Worm (Caenorhabditis elegans) whole organism, L3 larva: ENCODE measurements around the gene ule-3.
A peak's percentile ranks its signal among the peaks of the same experiment; 100 is the strongest.

Source experiments
- R02D3.7 ChIP-seq: fragments of 150-350 bp; optimal IDR thresholded peaks from 2 replicates; lab custom pipeline; 2014; ENCODE audit warnings: missing biosample characterization, missing genetic modification characterization
- ZK546.5 ChIP-seq: sonication (generic microtip); optimal IDR thresholded peaks from 2 replicates; lab custom pipeline; 2017; ENCODE audit warnings: missing biosample characterization, missing genetic modification characterization
- aly-2 ChIP-seq: fragments of 150-350 bp; optimal IDR thresholded peaks from 2 replicates; lab custom pipeline; 2014; ENCODE audit warnings: missing biosample characterization, missing genetic modification characterization
- ceh-28 ChIP-seq: fragments of 150-350 bp; optimal IDR thresholded peaks from 2 replicates; lab custom pipeline; 2014; ENCODE audit warnings: missing biosample characterization, missing genetic modification reagents, missing genetic modification characterization
- ceh-82 ChIP-seq: fragments of 150-350 bp; optimal IDR thresholded peaks from 2 replicates; lab custom pipeline; 2014; ENCODE audit warnings: missing biosample characterization, missing genetic modification characterization
- ceh-9 ChIP-seq: sonication (generic microtip); optimal IDR thresholded peaks from 2 replicates; lab custom pipeline; 2018; ENCODE audit warnings: missing biosample characterization, missing genetic modification characterization
- daf-12 ChIP-seq: fragments of 150-350 bp; optimal IDR thresholded peaks from 2 replicates; lab custom pipeline; 2014; ENCODE audit warnings: missing biosample characterization, missing genetic modification reagents, missing genetic modification characterization
- egl-27 ChIP-seq: sonication (generic microtip); optimal IDR thresholded peaks from 4 replicates; lab custom pipeline; 2017; ENCODE audit warnings: missing biosample characterization, missing genetic modification reagents, missing genetic modification characterization
- egl-5 ChIP-seq: fragments of 150-350 bp; optimal IDR thresholded peaks from 2 replicates; lab custom pipeline; 2017; ENCODE audit warnings: missing biosample characterization, missing genetic modification reagents, missing genetic modification characterization, inconsistent platforms
- elt-2 ChIP-seq: sonication (generic microtip); optimal IDR thresholded peaks from 2 replicates; lab custom pipeline; 2016; ENCODE audit warnings: missing genetic modification reagents, mild to moderate bottlenecking, missing genetic modification characterization, missing compliant biosample characterization
- elt-3 ChIP-seq, 3 experiments: fragments of 150-350 bp in 1 of 3; sonication (generic microtip) in 2 of 3; optimal IDR thresholded peaks; 2 replicates in 2 of 3; 4 replicates in 1 of 3; lab custom pipeline; 2014 to 2017; ENCODE audit warnings: missing biosample characterization in 3 of 3, missing genetic modification characterization in 3 of 3
- eor-1 ChIP-seq, 2 experiments: fragments of 150-350 bp; optimal IDR thresholded peaks; 2 replicates each; lab custom pipeline; 2014 to 2018; ENCODE audit warnings: missing biosample characterization in 2 of 2, missing genetic modification characterization in 2 of 2
- fkh-10 ChIP-seq: sonication (generic microtip); optimal IDR thresholded peaks from 2 replicates; lab custom pipeline; 2017; ENCODE audit warnings: missing biosample characterization, missing genetic modification reagents, missing genetic modification characterization
- fkh-2 ChIP-seq: fragments of 150-350 bp; optimal IDR thresholded peaks from 2 replicates; lab custom pipeline; 2014; ENCODE audit warnings: missing biosample characterization, missing genetic modification reagents, missing genetic modification characterization
- jun-1 ChIP-seq: fragments of 150-350 bp; optimal IDR thresholded peaks from 2 replicates; lab custom pipeline; 2014; ENCODE audit warnings: missing biosample characterization, missing genetic modification reagents, missing genetic modification characterization
- lin-15B ChIP-seq: fragments of 150-350 bp; optimal IDR thresholded peaks from 2 replicates; lab custom pipeline; 2014; ENCODE audit warnings: missing biosample characterization, missing genetic modification characterization
- lin-39 ChIP-seq: fragments of 150-350 bp; optimal IDR thresholded peaks from 2 replicates; lab custom pipeline; 2018; ENCODE audit warnings: missing biosample characterization, missing genetic modification reagents, missing genetic modification characterization
- lsy-12 ChIP-seq: sonication (generic microtip); optimal IDR thresholded peaks from 2 replicates; lab custom pipeline; 2016; ENCODE audit warnings: mild to moderate bottlenecking, missing genetic modification characterization, missing compliant biosample characterization
- nfya-1 ChIP-seq: sonication (generic microtip); optimal IDR thresholded peaks from 2 replicates; lab custom pipeline; 2017; ENCODE audit warnings: missing genetic modification characterization, mild to moderate bottlenecking, missing compliant biosample characterization, antibody characterized with exemption, moderate library complexity; ENCODE audit not compliant: insufficient read depth
- nhr-11 ChIP-seq: fragments of 150-350 bp; optimal IDR thresholded peaks from 2 replicates; lab custom pipeline; 2014; ENCODE audit warnings: missing biosample characterization, missing genetic modification characterization
- nhr-23 ChIP-seq: fragments of 150-350 bp; optimal IDR thresholded peaks from 2 replicates; lab custom pipeline; 2014; ENCODE audit warnings: missing biosample characterization, missing genetic modification reagents, missing genetic modification characterization
- nhr-25 ChIP-seq: sonication (generic microtip); optimal IDR thresholded peaks from 2 replicates; lab custom pipeline; 2017; ENCODE audit warnings: missing biosample characterization, missing genetic modification characterization
- nhr-28 ChIP-seq: fragments of 150-350 bp; optimal IDR thresholded peaks from 2 replicates; lab custom pipeline; 2014; ENCODE audit warnings: missing biosample characterization, missing genetic modification characterization
- nhr-43 ChIP-seq: sonication (generic microtip); optimal IDR thresholded peaks from 2 replicates; lab custom pipeline; 2016; ENCODE audit warnings: mild to moderate bottlenecking, missing genetic modification characterization, missing compliant biosample characterization; ENCODE audit not compliant: poor library complexity, severe bottlenecking
- nhr-76 ChIP-seq: fragments of 150-350 bp; sonication (generic microtip); optimal IDR thresholded peaks from 5 replicates; lab custom pipeline; 2014; ENCODE audit warnings: missing biosample characterization, missing genetic modification characterization
- nhr-77 ChIP-seq: fragments of 150-350 bp; optimal IDR thresholded peaks from 2 replicates; lab custom pipeline; 2014; ENCODE audit warnings: missing biosample characterization, missing genetic modification characterization
- pha-4 ChIP-seq: fragments of 150-350 bp; optimal IDR thresholded peaks from 2 replicates; lab custom pipeline; 2014; ENCODE audit warnings: missing biosample characterization, missing genetic modification reagents, missing genetic modification characterization
- pqm-1 ChIP-seq: fragments of 150-350 bp; optimal IDR thresholded peaks from 2 replicates; lab custom pipeline; 2017; ENCODE audit warnings: missing biosample characterization, missing genetic modification characterization, inconsistent platforms
- sea-2 ChIP-seq: fragments of 150-350 bp; sonication (generic microtip); optimal IDR thresholded peaks from 4 replicates; lab custom pipeline; 2014; ENCODE audit warnings: missing biosample characterization, missing genetic modification reagents, missing genetic modification characterization
- skn-1 ChIP-seq: fragments of 150-350 bp; optimal IDR thresholded peaks from 2 replicates; lab custom pipeline; 2014; ENCODE audit warnings: missing biosample characterization, missing genetic modification characterization
- snpc-4 ChIP-seq: fragments of 150-350 bp; optimal IDR thresholded peaks from 2 replicates; lab custom pipeline; 2014; ENCODE audit warnings: missing biosample characterization, missing genetic modification characterization
- unc-62 ChIP-seq: fragments of 150-350 bp; sonication (generic microtip); optimal IDR thresholded peaks from 4 replicates; lab custom pipeline; 2014; ENCODE audit warnings: missing biosample characterization, missing genetic modification reagents, missing genetic modification characterization
- ztf-11 ChIP-seq: fragments of 150-350 bp; optimal IDR thresholded peaks from 2 replicates; lab custom pipeline; 2014; ENCODE audit warnings: missing biosample characterization, missing genetic modification characterization
- ztf-4 ChIP-seq: fragments of 150-350 bp; optimal IDR thresholded peaks from 2 replicates; lab custom pipeline; 2014; ENCODE audit warnings: missing biosample characterization, missing genetic modification characterization

ule-3 gene

ce11 chrV:10764066-10764465, 29.5 kb upstream of the ule-3 start, which contains the start of gene ocr-1:
Gene ocr-1, plus strand, starts transcription at chrV:10764366.
- TF ChIP-seq elt-2 (no peak), nhr-25 (no peak), eor-1 (tag; optimal IDR thresholded peaks at IDR 0.05; lab: Kevin White, UChicago) (no peak), pha-4 (tag; lab: Kevin White, UChicago) (no peak), jun-1 (no peak), nhr-11 (tag; lab: Kevin White, UChicago) (no peak), aly-2 (tag; lab: Kevin White, UChicago) (no peak), daf-12 (tag; lab: Kevin White, UChicago) (no peak), nfya-1 (tag; lab: Kevin White, UChicago) (no peak), skn-1 (tag; lab: Kevin White, UChicago) (no peak)
- TF ChIP-seq, all 47 proteins: peak for 0

- TF ChIP-seq sea-2 (no peak), ceh-28 (tag; lab: Kevin White, UChicago) (no peak), egl-27 (tag; lab: Kevin White, UChicago) (no peak), jun-1 (no peak), fkh-2 (tag; lab: Kevin White, UChicago) (no peak), daf-12 (tag; lab: Kevin White, UChicago) (no peak), ceh-9 (tag; lab: Kevin White, UChicago) (no peak)
These were observed 24.7 kb upstream of the ule-3 start for ce11 chrV:10768892-10769291.

- TF ChIP-seq ztf-4 (no peak), ZK546.5 (tag; lab: Kevin White, UChicago) (no peak), egl-5 (tag; lab: Kevin White, UChicago) (peak; percentile 71), skn-1 (tag; lab: Kevin White, UChicago) (peak; percentile 83), aly-2 (tag; lab: Kevin White, UChicago) (no peak), nhr-76 (tag; lab: Kevin White, UChicago) (no peak), nhr-11 (tag; lab: Kevin White, UChicago) (no peak), nhr-43 (tag; lab: Kevin White, UChicago) (no peak), elt-3 (tag; optimal IDR thresholded peaks at IDR 0.05; lab: Kevin White, UChicago) (no peak), elt-2 (peak; percentile 19), ceh-9 (tag; lab: Kevin White, UChicago) (no peak), snpc-4 (tag; lab: Kevin White, UChicago) (peak; percentile 49), unc-62 (no peak), pha-4 (tag; lab: Kevin White, UChicago) (peak; percentile 47), pqm-1 (peak; percentile 1), ceh-82 (no peak), nhr-23 (tag; lab: Kevin White, UChicago) (no peak), daf-12 (tag; lab: Kevin White, UChicago) (no peak), nhr-28 (tag; lab: Kevin White, UChicago) (no peak), lin-39 (tag; lab: Kevin White, UChicago) (peak; percentile 37), lin-15B (tag; lab: Kevin White, UChicago) (peak; percentile 20), ztf-11 (no peak), R02D3.7 (tag; lab: Kevin White, UChicago) (no peak)
- TF ChIP-seq, all 47 proteins: peak for 8
These were observed 23.6 kb upstream of the ule-3 start, which contains the start of the genes D1054.1 and pas-2 for ce11 chrV:10770026-10770425. Gene D1054.1, minus strand, starts transcription at chrV:10770217. Gene pas-2, plus strand, starts transcription at chrV:10770368.

- no peak for TF ChIP-seq elt-3 (tag; optimal IDR thresholded peaks at IDR 0.05; lab: Kevin White, UChicago)
- no peak for TF ChIP-seq ZK546.5 (tag; lab: Kevin White, UChicago)
- TF ChIP-seq pha-4 (tag; lab: Kevin White, UChicago): no peak
- TF ChIP-seq nfya-1 (tag; lab: Kevin White, UChicago): no peak
- no peak for TF ChIP-seq aly-2 (tag; lab: Kevin White, UChicago)
- TF ChIP-seq lsy-12: no peak
- no peak for TF ChIP-seq eor-1 (tag; optimal IDR thresholded peaks at IDR 0.05; lab: Kevin White, UChicago)
- no peak for TF ChIP-seq fkh-10 (GFP tag; lab: Kevin White, UChicago)
- TF ChIP-seq fkh-2 (tag; lab: Kevin White, UChicago): no peak
- TF ChIP-seq daf-12 (tag; lab: Kevin White, UChicago): no peak
- no peak for TF ChIP-seq nhr-77
- TF ChIP-seq nhr-28 (tag; lab: Kevin White, UChicago): no peak
- TF ChIP-seq ceh-82: no peak
- TF ChIP-seq ztf-11: no peak
These were observed 22.2 kb upstream of the ule-3 start, which contains the start of gene D1054.3 for ce11 chrV:10771390-10771789. Gene D1054.3, plus strand, starts transcription at chrV:10771451.
